Worm (Caenorhabditis elegans) whole organism, L1 larva: ENCODE measurements around the gene T11G6.4.

Experiments used
- ces-1 ChIP-seq: fragments of 150-350 bp; optimal IDR thresholded peaks from 2 replicates; lab custom pipeline; 2014; ENCODE audit warnings: missing biosample characterization, missing genetic modification reagents, missing genetic modification characterization
- dsc-1 ChIP-seq: sonication (generic microtip); optimal IDR thresholded peaks from 2 replicates; lab custom pipeline; 2016; ENCODE audit warnings: mild to moderate bottlenecking, missing genetic modification characterization, missing compliant biosample characterization
- fkh-4 ChIP-seq: sonication (generic microtip); optimal IDR thresholded peaks from 2 replicates; lab custom pipeline; 2016; ENCODE audit warnings: missing compliant biosample characterization, missing genetic modification characterization, borderline replicate concordance
- lsy-2 ChIP-seq, 2 experiments: fragments of 150-350 bp; optimal IDR thresholded peaks; 2 replicates each; lab custom pipeline; 2014; ENCODE audit warnings: missing biosample characterization in 2 of 2, missing genetic modification characterization in 2 of 2

T11G6.4 gene

DNA sequence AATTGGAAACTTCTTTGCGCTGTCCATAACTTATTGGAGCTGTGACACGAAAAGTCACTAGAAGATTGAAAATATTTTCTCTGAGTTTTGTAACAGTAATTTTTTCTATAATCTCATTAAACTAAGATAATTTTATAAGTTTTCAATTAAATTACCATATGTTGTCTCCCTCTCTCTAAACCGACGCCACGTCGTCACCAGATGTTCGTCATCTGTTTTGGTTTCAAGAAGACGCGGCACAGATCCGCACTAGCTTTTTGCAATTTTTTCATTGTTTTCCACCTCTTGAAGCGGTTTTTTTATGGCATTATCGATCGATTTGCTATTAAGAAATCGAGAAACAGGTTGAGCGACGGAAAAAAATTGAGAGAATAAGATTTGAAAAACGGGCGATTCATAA lies 47.8 kb downstream of the T11G6.4 start:
- TF ChIP-seq lsy-2 (tag; optimal IDR thresholded peaks at IDR 0.05; lab: Kevin White, UChicago) (no peak), ces-1 (no peak), fkh-4 (peak; percentile 73), dsc-1 (tag; lab: Kevin White, UChicago) (peak; percentile 84)
